Fruit fly (Drosophila melanogaster) whole organism, embryonic: ENCODE measurements around the gene CG7565.

Experiments
- ATbp ChIP-seq: fragments of 200-800 bp; sonication (Bioruptor generic); optimal IDR thresholded peaks from 2 replicates; lab custom pipeline; 2017; ENCODE audit warnings: missing biosample characterization, mild to moderate bottlenecking, missing genetic modification characterization, missing genetic modification reagents
- Bdp1 ChIP-seq: fragments of 200-800 bp; sonication (Bioruptor generic); optimal IDR thresholded peaks from 3 replicates; lab custom pipeline; 2016; ENCODE audit warnings: missing biosample characterization, missing genetic modification characterization
- Bteb2 ChIP-seq: fragments of 200-800 bp; sonication (Bioruptor generic); optimal IDR thresholded peaks from 2 replicates; lab custom pipeline; 2016; ENCODE audit warnings: missing biosample characterization, missing genetic modification characterization
- CG11093 ChIP-seq: fragments of 200-800 bp; sonication (Bioruptor generic); IDR thresholded peaks from 3 replicates; pipeline ENCODE4 v1.3.6; 2022; ENCODE audit warnings: missing biosample characterization, missing genetic modification characterization
- CG12236 ChIP-seq: fragments of 200-800 bp; sonication (Bioruptor generic); optimal IDR thresholded peaks from 2 replicates; lab custom pipeline; 2016; ENCODE audit warnings: missing biosample characterization, missing genetic modification characterization
- CG13123 ChIP-seq: fragments of 200-800 bp; sonication (Bioruptor generic); optimal IDR thresholded peaks from 2 replicates; lab custom pipeline; 2016; ENCODE audit warnings: missing biosample characterization, missing genetic modification characterization
- CG13894 ChIP-seq: fragments of 200-800 bp; sonication (Bioruptor generic); optimal IDR thresholded peaks from 3 replicates; lab custom pipeline; 2018; ENCODE audit warnings: missing biosample characterization, mild to moderate bottlenecking, missing genetic modification characterization, moderate library complexity
- CG14667 ChIP-seq: fragments of 200-800 bp; sonication (Bioruptor generic); IDR thresholded peaks from 2 replicates; pipeline ENCODE4 v1.3.6; 2022; ENCODE audit warnings: missing biosample characterization, missing genetic modification characterization
- CG15601 ChIP-seq: fragments of 200-800 bp; sonication (Bioruptor generic); optimal IDR thresholded peaks from 3 replicates; lab custom pipeline; 2019; ENCODE audit warnings: missing biosample characterization, mild to moderate bottlenecking, missing genetic modification characterization, moderate library complexity
- CG16813 ChIP-seq: fragments of 200-800 bp; sonication (Bioruptor generic); IDR thresholded peaks from 3 replicates; pipeline ENCODE4 v1.3.6; 2022; ENCODE audit warnings: missing biosample characterization, missing genetic modification characterization; ENCODE audit not compliant: partially characterized antibody
- CG16815 ChIP-seq: fragments of 200-800 bp; sonication (Bioruptor generic); optimal IDR thresholded peaks from 3 replicates; lab custom pipeline; 2017; ENCODE audit warnings: missing biosample characterization, mild to moderate bottlenecking, missing genetic modification characterization
- CG2875 ChIP-seq: fragments of 200-800 bp; sonication (Bioruptor generic); optimal IDR thresholded peaks from 2 replicates; lab custom pipeline; 2017; ENCODE audit warnings: missing biosample characterization, mild to moderate bottlenecking, missing genetic modification characterization, missing genetic modification reagents
- CG32772 ChIP-seq: fragments of 200-800 bp; sonication (Bioruptor generic); IDR thresholded peaks from 2 replicates; pipeline ENCODE4 v1.3.6; 2022; ENCODE audit warnings: missing biosample characterization, missing genetic modification characterization
- CG34224 ChIP-seq: fragments of 200-800 bp; sonication (Bioruptor generic); IDR thresholded peaks from 3 replicates; pipeline ENCODE4 v1.3.6; 2022; ENCODE audit warnings: missing biosample characterization, missing genetic modification characterization; ENCODE audit not compliant: partially characterized antibody
- CG4360 ChIP-seq: fragments of 200-800 bp; sonication (Bioruptor generic); IDR thresholded peaks from 2 replicates; pipeline ENCODE4 v1.3.6; 2022; ENCODE audit warnings: missing biosample characterization, missing genetic modification characterization
- CG4730 ChIP-seq: fragments of 200-800 bp; sonication (Bioruptor generic); IDR thresholded peaks from 2 replicates; pipeline ENCODE4 v1.3.6; 2022; ENCODE audit warnings: missing biosample characterization, missing genetic modification characterization
- CG6175 ChIP-seq: fragments of 200-800 bp; sonication (Bioruptor generic); IDR thresholded peaks from 3 replicates; pipeline ENCODE4 v1.3.6; 2022; ENCODE audit warnings: missing biosample characterization, missing genetic modification characterization
- CG6791 ChIP-seq: fragments of 200-800 bp; sonication (Bioruptor generic); IDR thresholded peaks from 3 replicates; pipeline ENCODE4 v1.3.6; 2022; ENCODE audit warnings: missing biosample characterization, missing genetic modification characterization; ENCODE audit not compliant: partially characterized antibody
- CG7745 ChIP-seq: fragments of 200-800 bp; sonication (Bioruptor generic); optimal IDR thresholded peaks from 2 replicates; lab custom pipeline; 2018; ENCODE audit warnings: missing biosample characterization, mild to moderate bottlenecking, missing genetic modification characterization, moderate library complexity
- CG8388 ChIP-seq: fragments of 200-800 bp; sonication (Bioruptor generic); optimal IDR thresholded peaks from 2 replicates; lab custom pipeline; 2019; ENCODE audit warnings: missing biosample characterization, mild to moderate bottlenecking, missing genetic modification characterization, moderate library complexity
- CG8944 ChIP-seq: fragments of 200-800 bp; sonication (Bioruptor generic); optimal IDR thresholded peaks from 3 replicates; lab custom pipeline; 2016; ENCODE audit warnings: missing biosample characterization, missing genetic modification characterization
- CTCF ChIP-seq: fragments of 200-800 bp; sonication (Bioruptor generic); optimal IDR thresholded peaks from 2 replicates; lab custom pipeline; 2017; ENCODE audit warnings: missing biosample characterization, mild to moderate bottlenecking, missing genetic modification characterization, moderate library complexity
- Drgx ChIP-seq: fragments of 200-800 bp; sonication (Bioruptor generic); IDR thresholded peaks from 2 replicates; pipeline ENCODE4 v1.3.6; 2022; ENCODE audit warnings: missing biosample characterization, missing genetic modification characterization
- E2f2 ChIP-seq: fragments of 200-800 bp; sonication (Bioruptor generic); IDR thresholded peaks from 2 replicates; pipeline ENCODE4 v1.3.6; 2022; ENCODE audit warnings: missing biosample characterization, missing genetic modification characterization
- Elba2 ChIP-seq: fragments of 200-800 bp; sonication (Bioruptor generic); optimal IDR thresholded peaks from 3 replicates; lab custom pipeline; 2016; ENCODE audit warnings: missing biosample characterization, missing genetic modification characterization
- Fer2 ChIP-seq: fragments of 200-800 bp; sonication (Bioruptor generic); optimal IDR thresholded peaks from 2 replicates; lab custom pipeline; 2018; ENCODE audit warnings: missing biosample characterization, mild to moderate bottlenecking, missing genetic modification characterization, moderate library complexity
- GATAe ChIP-seq: fragments of 200-800 bp; sonication (Bioruptor generic); conservative IDR thresholded peaks from 2 replicates; pipeline ENCODE4 v1.3.6; 2022; ENCODE audit warnings: missing biosample characterization, missing genetic modification characterization
- Mad ChIP-seq: fragments of 200-800 bp; sonication (Bioruptor generic); optimal IDR thresholded peaks from 2 replicates; lab custom pipeline; 2016; ENCODE audit warnings: missing biosample characterization, missing genetic modification characterization
- NC2α ChIP-seq: fragments of 200-800 bp; sonication (Bioruptor generic); optimal IDR thresholded peaks from 2 replicates; lab custom pipeline; 2016; ENCODE audit warnings: missing biosample characterization, missing genetic modification characterization
- NFAT ChIP-seq: fragments of 200-800 bp; sonication (Bioruptor generic); IDR thresholded peaks from 2 replicates; pipeline ENCODE4 v1.3.6; 2022; ENCODE audit warnings: missing biosample characterization, missing genetic modification characterization
- Neu2 ChIP-seq: fragments of 200-800 bp; sonication (Bioruptor generic); optimal IDR thresholded peaks from 3 replicates; lab custom pipeline; 2016; ENCODE audit warnings: missing biosample characterization, missing genetic modification characterization, borderline replicate concordance
- Sry-δ ChIP-seq: fragments of 200-800 bp; sonication (Bioruptor generic); optimal IDR thresholded peaks from 2 replicates; lab custom pipeline; 2016; ENCODE audit warnings: missing biosample characterization, missing genetic modification characterization
- Xrp1 ChIP-seq: fragments of 200-800 bp; sonication (Bioruptor generic); IDR thresholded peaks from 2 replicates; pipeline ENCODE4 v1.3.6; 2022; ENCODE audit warnings: missing biosample characterization, missing genetic modification characterization
- amos ChIP-seq: fragments of 200-800 bp; sonication (Bioruptor generic); IDR thresholded peaks from 2 replicates; pipeline ENCODE4 v1.3.6; 2022; ENCODE audit warnings: missing biosample characterization, missing genetic modification characterization; ENCODE audit not compliant: partially characterized antibody
- bab2 ChIP-seq: fragments of 200-800 bp; sonication (Bioruptor generic); optimal IDR thresholded peaks from 2 replicates; lab custom pipeline; 2016; ENCODE audit warnings: missing biosample characterization, missing genetic modification characterization
- cato ChIP-seq: fragments of 200-800 bp; sonication (Bioruptor generic); optimal IDR thresholded peaks from 2 replicates; lab custom pipeline; 2016; ENCODE audit warnings: missing biosample characterization, missing genetic modification characterization, borderline replicate concordance
- corto ChIP-seq: fragments of 200-800 bp; sonication (Bioruptor generic); optimal IDR thresholded peaks from 2 replicates; lab custom pipeline; 2016; ENCODE audit warnings: missing biosample characterization, mild to moderate bottlenecking, missing genetic modification characterization, moderate library complexity
- crc ChIP-seq: fragments of 200-800 bp; sonication (Bioruptor generic); optimal IDR thresholded peaks from 2 replicates; lab custom pipeline; 2016; ENCODE audit warnings: missing biosample characterization, missing genetic modification characterization
- dati ChIP-seq: fragments of 200-800 bp; sonication (Bioruptor generic); IDR thresholded peaks from 2 replicates; pipeline ENCODE4 v1.3.6; 2022; ENCODE audit warnings: missing biosample characterization, missing genetic modification characterization
- dmrt99B ChIP-seq: fragments of 200-800 bp; sonication (Bioruptor generic); optimal IDR thresholded peaks from 2 replicates; lab custom pipeline; 2018; ENCODE audit warnings: missing biosample characterization, mild to moderate bottlenecking, missing genetic modification characterization, moderate library complexity
- ewg ChIP-seq: fragments of 200-800 bp; sonication (Bioruptor generic); optimal IDR thresholded peaks from 3 replicates; lab custom pipeline; 2017; ENCODE audit warnings: mild to moderate bottlenecking, missing biosample characterization, missing genetic modification reagents, missing genetic modification characterization
- fd96Cb ChIP-seq: fragments of 200-800 bp; sonication (Bioruptor generic); optimal IDR thresholded peaks from 2 replicates; lab custom pipeline; 2018; ENCODE audit warnings: missing biosample characterization, mild to moderate bottlenecking, missing genetic modification characterization, moderate library complexity
- hkb ChIP-seq, 2 experiments: fragments of 200-800 bp in 1 of 2; fragments of >200 bp in 1 of 2; sonication (Bioruptor generic) in 1 of 2; IDR thresholded peaks in 1 of 2; optimal IDR thresholded peaks in 1 of 2; 2 replicates each; pipeline versions ENCODE4 v1.3.6 to Lab custom; 2017 to 2022; ENCODE audit warnings: missing biosample characterization in 1 of 2, missing genetic modification characterization in 1 of 2
- nerfin-2 ChIP-seq: fragments of 200-800 bp; sonication (Bioruptor generic); IDR thresholded peaks from 2 replicates; pipeline ENCODE4 v1.3.6; 2022; ENCODE audit warnings: missing biosample characterization, missing genetic modification characterization; ENCODE audit not compliant: partially characterized antibody
- p53 ChIP-seq: fragments of 200-800 bp; sonication (Bioruptor generic); optimal IDR thresholded peaks from 2 replicates; lab custom pipeline; 2016; ENCODE audit warnings: missing biosample characterization, missing genetic modification characterization
- pfk ChIP-seq: fragments of 200-800 bp; sonication (Bioruptor generic); optimal IDR thresholded peaks from 2 replicates; lab custom pipeline; 2018; ENCODE audit warnings: missing biosample characterization, mild to moderate bottlenecking, missing genetic modification characterization, moderate library complexity
- phol ChIP-seq: fragments of 200-800 bp; sonication (Bioruptor generic); optimal IDR thresholded peaks from 3 replicates; lab custom pipeline; 2018; ENCODE audit warnings: missing biosample characterization, mild to moderate bottlenecking, missing genetic modification characterization, moderate library complexity
- sim ChIP-seq: fragments of 200-800 bp; sonication (Bioruptor generic); IDR thresholded peaks from 2 replicates; pipeline ENCODE4 v1.3.6; 2022; ENCODE audit warnings: missing biosample characterization, missing genetic modification characterization
- tna ChIP-seq: fragments of 200-800 bp; sonication (Bioruptor generic); IDR thresholded peaks from 2 replicates; pipeline ENCODE4 v1.3.6; 2022; ENCODE audit warnings: missing biosample characterization, missing genetic modification characterization; ENCODE audit not compliant: partially characterized antibody
- tup ChIP-seq: fragments of 200-800 bp; sonication (Bioruptor generic); optimal IDR thresholded peaks from 2 replicates; lab custom pipeline; 2016; ENCODE audit warnings: missing biosample characterization, mild to moderate bottlenecking, missing genetic modification characterization, moderate library complexity
- wdn ChIP-seq: fragments of 200-800 bp; sonication (Bioruptor generic); IDR thresholded peaks from 2 replicates; pipeline ENCODE4 v1.3.6; 2022; ENCODE audit warnings: missing biosample characterization, missing genetic modification characterization

Gene CG7565

dm6 chr3L:8121590-8121989 lies 30.0 kb upstream of the CG7565 start, which contains the start of gene ldbr (continued):
- TF ChIP-seq dati (GFP tag; lab: Robert Waterston, UW) (no peak), CG6175 (GFP tag; lab: Robert Waterston, UW) (no peak), Bdp1 (GFP tag; lab: Kevin White, UChicago) (no peak), CG16815 (GFP tag; lab: Kevin White, UChicago) (no peak), Elba2 (no peak), Drgx (GFP tag; lab: Robert Waterston, UW) (no peak), CG4360 (GFP tag; lab: Robert Waterston, UW) (no peak), ewg (GFP tag; lab: Kevin White, UChicago) (no peak), E2f2 (peak; percentile 93), CG13894 (tag; lab: Kevin White, UChicago) (no peak), CG11093 (GFP tag; lab: Robert Waterston, UW) (no peak), wdn (no peak), CG8388 (no peak), NFAT (GFP tag; lab: Robert Waterston, UW) (no peak), hkb (optimal IDR thresholded peaks at IDR 0.05; lab: Kevin White, UChicago) (no peak), hkb (GFP tag; IDR thresholded peaks at IDR 0.05; lab: Robert Waterston, UW) (peak; percentile 26; the same call in 1 of the 2 replicates), CG12236 (GFP tag; lab: Kevin White, UChicago) (no peak), cato (GFP tag; lab: Kevin White, UChicago) (no peak), GATAe (GFP tag; lab: Robert Waterston, UW) (no peak), CG6791 (GFP tag; lab: Robert Waterston, UW) (peak; percentile 57; the same call in 2 of the 3 replicates), CG34224 (GFP tag; lab: Robert Waterston, UW) (peak; percentile 63; the same call in 2 of the 3 replicates), fd96Cb (tag; lab: Kevin White, UChicago) (no peak), dmrt99B (tag; lab: Kevin White, UChicago) (no peak), tup (GFP tag; lab: Kevin White, UChicago) (no peak), CG13123 (GFP tag; lab: Kevin White, UChicago) (no peak), CG7745 (no peak), CG4730 (GFP tag; lab: Robert Waterston, UW) (no peak), CTCF (GFP tag; lab: Kevin White, UChicago) (no peak), tna (GFP tag; lab: Robert Waterston, UW) (peak; percentile 41; the same call in 1 of the 2 replicates), Fer2 (no peak), nerfin-2 (peak; percentile 52; the same call in 1 of the 2 replicates), corto (no peak), amos (GFP tag; lab: Robert Waterston, UW) (peak; percentile 50; the same call in 1 of the 2 replicates), crc (GFP tag; lab: Kevin White, UChicago) (no peak), phol (tag; lab: Kevin White, UChicago) (peak; percentile 39), CG8944 (no peak), sim (GFP tag; lab: Robert Waterston, UW) (no peak), Mad (GFP tag; lab: Kevin White, UChicago) (no peak), Sry-δ (GFP tag; lab: Kevin White, UChicago) (peak; percentile 29), CG15601 (tag; lab: Kevin White, UChicago) (no peak), Xrp1 (no peak), CG16813 (GFP tag; lab: Robert Waterston, UW) (peak; percentile 54; the same call in 2 of the 3 replicates), pfk (GFP tag; lab: Kevin White, UChicago) (peak; percentile 25), Bteb2 (GFP tag; lab: Kevin White, UChicago) (no peak), p53 (no peak), CG14667 (GFP tag; lab: Robert Waterston, UW) (no peak), NC2α (GFP tag; lab: Kevin White, UChicago) (no peak), CG32772 (GFP tag; lab: Robert Waterston, UW) (no peak), CG2875 (GFP tag; lab: Kevin White, UChicago) (no peak), ATbp (peak; percentile 5), bab2 (GFP tag; lab: Kevin White, UChicago) (no peak), Neu2 (GFP tag; lab: Kevin White, UChicago) (no peak)
